Fruit fly (Drosophila melanogaster) whole organism, adult: ENCODE measurements around the gene CG5890.

Experiments
- CG11617 ChIP-seq: fragments of 200-800 bp; sonication (Bioruptor generic); optimal IDR thresholded peaks from 2 replicates; lab custom pipeline; 2017; ENCODE audit warnings: mild to moderate bottlenecking, missing biosample characterization, missing genetic modification reagents, missing genetic modification characterization
- CG12768 ChIP-seq: fragments of 200-800 bp; sonication (Bioruptor generic); optimal IDR thresholded peaks from 2 replicates; lab custom pipeline; 2017; ENCODE audit warnings: missing biosample characterization, missing genetic modification characterization, mild to moderate bottlenecking, moderate library complexity, missing genetic modification reagents
- CG14711 ChIP-seq: fragments of 200-800 bp; sonication (Bioruptor generic); optimal IDR thresholded peaks from 2 replicates; lab custom pipeline; 2018; ENCODE audit warnings: missing biosample characterization, mild to moderate bottlenecking, missing genetic modification characterization, moderate library complexity
- CG1620 ChIP-seq: fragments of 200-800 bp; sonication (Bioruptor generic); optimal IDR thresholded peaks from 2 replicates; lab custom pipeline; 2016; ENCODE audit warnings: missing biosample characterization, missing genetic modification characterization
- CG33017 ChIP-seq: fragments of 200-800 bp; sonication (Bioruptor generic); optimal IDR thresholded peaks from 2 replicates; lab custom pipeline; 2018; ENCODE audit warnings: missing biosample characterization, mild to moderate bottlenecking, missing genetic modification characterization, moderate library complexity
- CG5204 ChIP-seq: fragments of 200-800 bp; sonication (Bioruptor generic); optimal IDR thresholded peaks from 2 replicates; lab custom pipeline; 2016; ENCODE audit warnings: missing biosample characterization, missing genetic modification characterization
- CG7045 ChIP-seq: fragments of 200-800 bp; sonication (Bioruptor generic); optimal IDR thresholded peaks from 2 replicates; lab custom pipeline; 2017; ENCODE audit warnings: missing biosample characterization, mild to moderate bottlenecking, missing genetic modification characterization
- CG7101 ChIP-seq: fragments of 200-800 bp; sonication (Bioruptor generic); optimal IDR thresholded peaks from 2 replicates; lab custom pipeline; 2018; ENCODE audit warnings: missing biosample characterization, mild to moderate bottlenecking, missing genetic modification characterization, moderate library complexity
- Clk ChIP-seq: fragments of 200-800 bp; sonication (Bioruptor generic); optimal IDR thresholded peaks from 2 replicates; lab custom pipeline; 2017; ENCODE audit warnings: missing biosample characterization, missing genetic modification characterization
- Hr96 ChIP-seq: fragments of 200-800 bp; sonication (Bioruptor generic); optimal IDR thresholded peaks from 2 replicates; lab custom pipeline; 2016; ENCODE audit warnings: missing biosample characterization, missing genetic modification characterization
- Mnt ChIP-seq: fragments of 200-800 bp; sonication (Bioruptor generic); optimal IDR thresholded peaks from 2 replicates; lab custom pipeline; 2016; ENCODE audit warnings: missing biosample characterization, mild to moderate bottlenecking, missing genetic modification characterization
- bab1 ChIP-seq: fragments of 200-800 bp; sonication (Bioruptor generic); optimal IDR thresholded peaks from 3 replicates; lab custom pipeline; 2019; ENCODE audit warnings: missing biosample characterization, mild to moderate bottlenecking, missing genetic modification characterization, moderate library complexity
- cic ChIP-seq: fragments of 200-800 bp; sonication (Bioruptor generic); optimal IDR thresholded peaks from 2 replicates; lab custom pipeline; 2017; ENCODE audit warnings: missing biosample characterization, mild to moderate bottlenecking, missing genetic modification characterization, moderate library complexity
- cnc ChIP-seq, 2 experiments: fragments of >200 bp; optimal IDR thresholded peaks; 2 replicates each; lab custom pipeline; 2017
- kay ChIP-seq: fragments of 200-800 bp; sonication (Bioruptor generic); peaks from one replicate; lab custom pipeline; 2016; ENCODE audit warnings: missing biosample characterization, missing genetic modification characterization, borderline replicate concordance
- ovo ChIP-seq: fragments of 200-800 bp; sonication (Bioruptor generic); optimal IDR thresholded peaks from 2 replicates; lab custom pipeline; 2016; ENCODE audit warnings: missing biosample characterization, missing genetic modification characterization
- pad ChIP-seq: fragments of 200-800 bp; sonication (Bioruptor generic); optimal IDR thresholded peaks from 3 replicates; lab custom pipeline; 2017; ENCODE audit warnings: missing biosample characterization, missing genetic modification characterization, mild to moderate bottlenecking, moderate library complexity, missing genetic modification reagents
- tj ChIP-seq: fragments of 200-800 bp; sonication (Bioruptor generic); optimal IDR thresholded peaks from 3 replicates; lab custom pipeline; 2017; ENCODE audit warnings: missing biosample characterization, mild to moderate bottlenecking, missing genetic modification characterization, moderate library complexity
- toe ChIP-seq: fragments of 200-800 bp; sonication (Bioruptor generic); optimal IDR thresholded peaks from 2 replicates; lab custom pipeline; 2016; ENCODE audit warnings: missing biosample characterization, missing genetic modification characterization

Gene CG5890

dm6 chr3R:25882606-25883266 lies 26.8 kb downstream of the CG5890 start:
- TF ChIP-seq pad (GFP tag; lab: Kevin White, UChicago) = peak; percentile 60
- TF ChIP-seq kay (GFP tag; lab: Kevin White, UChicago) = peak; percentile 38
- no peak for TF ChIP-seq CG14711 (tag; lab: Kevin White, UChicago)

DNA sequence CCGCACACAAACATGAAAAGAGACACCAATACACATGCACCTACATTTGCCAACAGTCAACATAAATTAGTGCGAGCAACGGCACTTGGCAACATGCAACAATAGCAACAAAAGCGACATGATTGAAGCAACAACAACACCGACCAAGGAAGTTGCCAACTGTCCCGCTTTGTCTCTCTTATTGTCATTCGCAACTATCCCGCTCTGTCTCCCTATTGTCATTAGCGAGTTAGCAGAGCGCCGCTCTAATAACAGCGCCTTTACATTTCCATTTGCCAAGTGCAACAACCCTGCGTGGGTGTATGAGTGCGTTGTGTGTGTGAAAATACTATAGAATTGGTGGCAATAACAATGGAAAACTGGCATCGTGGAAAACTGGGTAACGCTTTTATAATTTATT lies 27.9 kb downstream of the CG5890 start:
- TF ChIP-seq pad (GFP tag; lab: Kevin White, UChicago) (no peak), tj (GFP tag; lab: Kevin White, UChicago) (no peak), CG7101 (no peak), CG33017 (tag; lab: Kevin White, UChicago) (no peak), bab1 (GFP tag; lab: Kevin White, UChicago) (no peak), cic (GFP tag; lab: Kevin White, UChicago) (no peak), CG1620 (GFP tag; lab: Kevin White, UChicago) (no peak), ovo (GFP tag; lab: Kevin White, UChicago) (no peak), cnc (optimal IDR thresholded peaks at IDR 0.05; lab: Kevin White, UChicago) (no peak), toe (GFP tag; lab: Kevin White, UChicago) (no peak)

- TF ChIP-seq CG7101 = no peak
- no peak for TF ChIP-seq Hr96 (GFP tag; lab: Kevin White, UChicago)
- TF ChIP-seq ovo (GFP tag; lab: Kevin White, UChicago) = no peak
- TF ChIP-seq CG14711 (tag; lab: Kevin White, UChicago) = peak; percentile 45
- TF ChIP-seq pad (GFP tag; lab: Kevin White, UChicago) = no peak
- no peak for TF ChIP-seq Clk (GFP tag; lab: Kevin White, UChicago)
- TF ChIP-seq toe (GFP tag; lab: Kevin White, UChicago) = no peak
- TF ChIP-seq CG33017 (tag; lab: Kevin White, UChicago) = peak; percentile 60
- no peak for TF ChIP-seq CG11617 (GFP tag; lab: Kevin White, UChicago)
- TF ChIP-seq CG7045 = no peak
- no peak for TF ChIP-seq CG5204
- TF ChIP-seq CG12768 (GFP tag; lab: Kevin White, UChicago) = no peak
- no peak for TF ChIP-seq kay (GFP tag; lab: Kevin White, UChicago)
- no peak for TF ChIP-seq cic (GFP tag; lab: Kevin White, UChicago)
These were observed 28.3 kb downstream of the CG5890 start for dm6 chr3R:25884301-25884700.

DNA sequence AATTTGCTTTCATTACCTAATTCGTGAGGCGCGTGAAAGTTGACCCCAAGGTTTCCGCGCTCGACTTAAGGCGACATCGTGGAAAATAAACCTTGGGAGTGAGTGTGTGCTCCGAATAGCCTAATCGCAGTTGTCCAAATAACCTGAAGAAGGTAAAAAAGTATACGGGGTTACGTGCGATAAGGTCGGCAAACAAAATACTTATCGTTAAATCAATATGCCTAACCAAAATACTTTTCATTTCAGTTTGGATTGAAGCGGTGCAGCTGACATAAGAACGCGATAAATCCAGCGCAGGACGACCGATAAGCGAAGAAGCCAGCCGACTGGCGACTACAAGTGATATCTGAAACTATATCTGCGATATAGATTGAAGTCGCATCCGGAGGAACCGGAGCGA lies 29.2 kb downstream of the CG5890 start:
- TF ChIP-seq CG1620 (GFP tag; lab: Kevin White, UChicago) (no peak), CG14711 (tag; lab: Kevin White, UChicago) (no peak), bab1 (GFP tag; lab: Kevin White, UChicago) (no peak), CG12768 (GFP tag; lab: Kevin White, UChicago) (peak; percentile 7)

dm6 chr3R:25888307-25889075 lies 32.5 kb downstream of the CG5890 start, which contains the start of gene Lnk:
Gene Lnk (plus strand): TSS chr3R:25888542.
- TF ChIP-seq bab1 (GFP tag; lab: Kevin White, UChicago) = peak; percentile 53
- TF ChIP-seq CG12768 (GFP tag; lab: Kevin White, UChicago) = no peak
- TF ChIP-seq CG33017 (tag; lab: Kevin White, UChicago) = no peak
- peak; percentile 6 for TF ChIP-seq tj (GFP tag; lab: Kevin White, UChicago)
- TF ChIP-seq toe (GFP tag; lab: Kevin White, UChicago) = no peak
- TF ChIP-seq CG1620 (GFP tag; lab: Kevin White, UChicago) = no peak
- TF ChIP-seq cic (GFP tag; lab: Kevin White, UChicago) = peak; percentile 47
- no peak for TF ChIP-seq Hr96 (GFP tag; lab: Kevin White, UChicago)
- TF ChIP-seq Mnt (GFP tag; lab: Kevin White, UChicago) = peak; percentile 76
- no peak for TF ChIP-seq kay (GFP tag; lab: Kevin White, UChicago)
- peak; percentile 47 for TF ChIP-seq CG11617 (GFP tag; lab: Kevin White, UChicago)
- no peak for TF ChIP-seq CG14711 (tag; lab: Kevin White, UChicago)
- no peak for TF ChIP-seq Clk (GFP tag; lab: Kevin White, UChicago)

DNA sequence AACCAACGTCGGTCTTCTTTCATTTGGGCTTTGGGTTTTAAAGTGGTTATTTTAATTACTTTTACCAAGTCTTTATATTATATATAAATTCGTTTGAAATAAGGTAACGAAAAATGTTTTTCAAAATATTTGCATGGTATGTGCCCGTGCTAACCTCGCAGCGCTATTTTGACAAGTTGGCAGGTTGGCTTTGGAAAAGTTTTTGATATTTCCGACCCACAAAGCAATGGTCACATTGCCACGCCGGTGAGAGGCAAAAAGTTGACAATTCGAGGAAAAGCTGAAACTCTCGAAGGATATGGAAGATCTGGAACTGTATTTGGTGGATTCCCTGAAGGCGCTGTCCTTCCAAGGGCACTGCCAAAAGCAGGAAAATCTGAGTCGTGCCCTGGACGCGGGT lies 37.3 kb downstream of the CG5890 start, which contains the start of gene CG5913:
Gene CG5913 (plus strand): TSS at position 224 of the 400 bp plus-strand sequence.
- TF ChIP-seq pad (GFP tag; lab: Kevin White, UChicago) (no peak), CG7101 (no peak), Clk (GFP tag; lab: Kevin White, UChicago) (no peak), CG14711 (tag; lab: Kevin White, UChicago) (no peak), cic (GFP tag; lab: Kevin White, UChicago) (no peak), CG7045 (no peak), ovo (GFP tag; lab: Kevin White, UChicago) (no peak), Mnt (GFP tag; lab: Kevin White, UChicago) (peak; percentile 6)
